Fruit fly (Drosophila melanogaster) whole organism, embryonic: Measurements from ENCODE around the gene CG11980.
A peak's percentile ranks its signal among the peaks of the same experiment; 100 is the strongest.

Source experiments
- Adf1 ChIP-seq: fragments of 200-800 bp; sonication (Bioruptor generic); IDR thresholded peaks from 2 replicates; pipeline ENCODE4 v1.3.6; 2022; ENCODE audit warnings: missing biosample characterization, missing genetic modification characterization
- CG1024 ChIP-seq: fragments of 200-800 bp; sonication (Bioruptor generic); IDR thresholded peaks from 2 replicates; pipeline ENCODE4 v1.3.6; 2022; ENCODE audit warnings: missing biosample characterization, missing genetic modification characterization
- CG10267 ChIP-seq: fragments of 200-800 bp; sonication (Bioruptor generic); optimal IDR thresholded peaks from 2 replicates; lab custom pipeline; 2018; ENCODE audit warnings: missing biosample characterization, mild to moderate bottlenecking, missing genetic modification characterization, moderate library complexity
- CG14014 ChIP-seq: fragments of 200-800 bp; sonication (Bioruptor generic); IDR thresholded peaks from 2 replicates; pipeline ENCODE4 v1.3.6; 2022; ENCODE audit warnings: missing biosample characterization, missing genetic modification characterization
- CG15073 ChIP-seq: fragments of 200-800 bp; sonication (Bioruptor generic); optimal IDR thresholded peaks from 2 replicates; lab custom pipeline; 2016; ENCODE audit warnings: missing biosample characterization, missing genetic modification characterization
- CG15514 ChIP-seq: fragments of 200-800 bp; sonication (Bioruptor generic); optimal IDR thresholded peaks from 3 replicates; lab custom pipeline; 2017; ENCODE audit warnings: missing biosample characterization, missing genetic modification characterization, mild to moderate bottlenecking, moderate library complexity, missing genetic modification reagents
- CG16779 ChIP-seq: fragments of 200-800 bp; sonication (Bioruptor generic); IDR thresholded peaks from 2 replicates; pipeline ENCODE4 v1.3.6; 2022; ENCODE audit warnings: missing biosample characterization, missing genetic modification characterization
- CG16815 ChIP-seq: fragments of 200-800 bp; sonication (Bioruptor generic); optimal IDR thresholded peaks from 3 replicates; lab custom pipeline; 2017; ENCODE audit warnings: missing biosample characterization, mild to moderate bottlenecking, missing genetic modification characterization
- CG16863 ChIP-seq: fragments of 200-800 bp; sonication (Bioruptor generic); optimal IDR thresholded peaks from 3 replicates; lab custom pipeline; 2016; ENCODE audit warnings: missing biosample characterization, missing genetic modification characterization
- CG18599 ChIP-seq: fragments of 200-800 bp; sonication (Bioruptor generic); optimal IDR thresholded peaks from 3 replicates; lab custom pipeline; 2017; ENCODE audit warnings: missing biosample characterization, missing genetic modification characterization, mild to moderate bottlenecking, moderate library complexity, missing genetic modification reagents
- CG2199 ChIP-seq: fragments of 200-800 bp; sonication (Bioruptor generic); IDR thresholded peaks from 3 replicates; pipeline ENCODE4 v1.3.6; 2022; ENCODE audit warnings: missing biosample characterization, missing genetic modification characterization
- CG3281 ChIP-seq: fragments of 200-800 bp; sonication (Bioruptor generic); optimal IDR thresholded peaks from 3 replicates; lab custom pipeline; 2017; ENCODE audit warnings: missing biosample characterization, mild to moderate bottlenecking, missing genetic modification characterization
- CG3847 ChIP-seq: fragments of 200-800 bp; sonication (Bioruptor generic); IDR thresholded peaks from 2 replicates; pipeline ENCODE4 v1.3.6; 2022; ENCODE audit warnings: missing biosample characterization, missing genetic modification characterization
- CG8359 ChIP-seq: fragments of 200-800 bp; sonication (Bioruptor generic); optimal IDR thresholded peaks from 2 replicates; lab custom pipeline; 2017; ENCODE audit warnings: missing biosample characterization, mild to moderate bottlenecking, missing genetic modification characterization, borderline replicate concordance
- CG8388 ChIP-seq: fragments of 200-800 bp; sonication (Bioruptor generic); optimal IDR thresholded peaks from 2 replicates; lab custom pipeline; 2019; ENCODE audit warnings: missing biosample characterization, mild to moderate bottlenecking, missing genetic modification characterization, moderate library complexity
- CG8924 ChIP-seq: fragments of 200-800 bp; optimal IDR thresholded peaks from 3 replicates; lab custom pipeline; 2019; ENCODE audit warnings: missing biosample characterization, mild to moderate bottlenecking, missing genetic modification characterization, moderate library complexity
- CkIIα-i1 ChIP-seq: fragments of 200-800 bp; sonication (Bioruptor generic); IDR thresholded peaks from 2 replicates; pipeline ENCODE4 v1.3.6; 2022; ENCODE audit warnings: missing biosample characterization, missing genetic modification characterization
- CrebB ChIP-seq: fragments of 200-800 bp; sonication (Bioruptor generic); optimal IDR thresholded peaks from 3 replicates; lab custom pipeline; 2018; ENCODE audit warnings: missing biosample characterization, mild to moderate bottlenecking, missing genetic modification characterization
- Deaf1 ChIP-seq: fragments of 200-800 bp; optimal IDR thresholded peaks from 3 replicates; lab custom pipeline; 2019; ENCODE audit warnings: missing biosample characterization, mild to moderate bottlenecking, missing genetic modification characterization, moderate library complexity
- HLH54F ChIP-seq: fragments of 200-800 bp; sonication (Bioruptor generic); optimal IDR thresholded peaks from 3 replicates; lab custom pipeline; 2016; ENCODE audit warnings: missing biosample characterization, missing genetic modification characterization
- Hr3 ChIP-seq: fragments of 200-800 bp; sonication (Bioruptor generic); optimal IDR thresholded peaks from 3 replicates; lab custom pipeline; 2016; ENCODE audit warnings: missing biosample characterization, missing genetic modification characterization
- Hr78 ChIP-seq, 2 experiments: fragments of 200-800 bp in 1 of 2; fragments of >200 bp in 1 of 2; sonication (Bioruptor generic) in 1 of 2; optimal IDR thresholded peaks; 2 replicates each; lab custom pipeline; 2017 to 2019; ENCODE audit warnings: missing biosample characterization in 2 of 2, missing genetic modification characterization in 2 of 2, mild to moderate bottlenecking in 1 of 2, moderate library complexity in 1 of 2
- Kr ChIP-seq: fragments of 200-800 bp; sonication (Bioruptor generic); optimal IDR thresholded peaks from 2 replicates; lab custom pipeline; 2017; ENCODE audit warnings: missing biosample characterization, mild to moderate bottlenecking, missing genetic modification characterization
- MESR4 ChIP-seq: fragments of 200-800 bp; sonication (Bioruptor generic); optimal IDR thresholded peaks from 2 replicates; lab custom pipeline; 2018; ENCODE audit warnings: missing biosample characterization, mild to moderate bottlenecking, missing genetic modification characterization, moderate library complexity
- Pdp1 ChIP-seq, 2 experiments: fragments of 200-800 bp; sonication (Bioruptor generic); optimal IDR thresholded peaks; 3 replicates each; lab custom pipeline; 2016; ENCODE audit warnings: missing biosample characterization in 2 of 2, missing genetic modification characterization in 2 of 2, mild to moderate bottlenecking in 1 of 2, moderate library complexity in 1 of 2
- Poxn ChIP-seq: fragments of 200-800 bp; sonication (Bioruptor generic); IDR thresholded peaks from 2 replicates; pipeline ENCODE4 v1.3.6; 2022; ENCODE audit warnings: missing biosample characterization, missing genetic modification characterization
- Spps ChIP-seq: fragments of 200-800 bp; sonication (Bioruptor generic); optimal IDR thresholded peaks from 2 replicates; lab custom pipeline; 2018; ENCODE audit warnings: missing biosample characterization, mild to moderate bottlenecking, missing genetic modification characterization
- ab ChIP-seq: fragments of 200-800 bp; sonication (Bioruptor generic); optimal IDR thresholded peaks from 2 replicates; lab custom pipeline; 2016; ENCODE audit warnings: missing biosample characterization, missing genetic modification characterization
- az2 ChIP-seq: fragments of 200-800 bp; sonication (Bioruptor generic); optimal IDR thresholded peaks from 3 replicates; lab custom pipeline; 2016; ENCODE audit warnings: missing biosample characterization, missing genetic modification characterization
- bsh ChIP-seq, 2 experiments: fragments of 200-800 bp; sonication (Bioruptor generic); optimal IDR thresholded peaks; 2 replicates each; lab custom pipeline; 2017 to 2018; ENCODE audit warnings: mild to moderate bottlenecking in 2 of 2, missing biosample characterization in 2 of 2, missing genetic modification characterization in 2 of 2, moderate library complexity in 1 of 2
- ci ChIP-seq: fragments of 200-800 bp; sonication (Bioruptor generic); IDR thresholded peaks from 3 replicates; pipeline ENCODE4 v1.3.6; 2022; ENCODE audit warnings: missing biosample characterization, missing genetic modification characterization
- cwo ChIP-seq: fragments of 200-800 bp; sonication (Bioruptor generic); optimal IDR thresholded peaks from 3 replicates; lab custom pipeline; 2017; ENCODE audit warnings: missing biosample characterization, missing genetic modification characterization, mild to moderate bottlenecking, moderate library complexity, missing genetic modification reagents
- dmrt99B ChIP-seq: fragments of 200-800 bp; sonication (Bioruptor generic); optimal IDR thresholded peaks from 2 replicates; lab custom pipeline; 2018; ENCODE audit warnings: missing biosample characterization, mild to moderate bottlenecking, missing genetic modification characterization, moderate library complexity
- h ChIP-seq: fragments of >200 bp; optimal IDR thresholded peaks from 2 replicates; lab custom pipeline; 2017
- kni ChIP-seq: fragments of 200-800 bp; sonication (Bioruptor generic); optimal IDR thresholded peaks from 3 replicates; lab custom pipeline; 2017; ENCODE audit warnings: mild to moderate bottlenecking, missing biosample characterization, missing genetic modification reagents, missing genetic modification characterization
- luna ChIP-seq: fragments of 200-800 bp; sonication (Bioruptor generic); optimal IDR thresholded peaks from 2 replicates; lab custom pipeline; 2016; ENCODE audit warnings: missing biosample characterization, missing genetic modification characterization
- maf-S ChIP-seq: fragments of 200-800 bp; sonication (Bioruptor generic); optimal IDR thresholded peaks from 2 replicates; lab custom pipeline; 2016; ENCODE audit warnings: missing biosample characterization, missing genetic modification characterization
- odd ChIP-seq: fragments of 200-800 bp; sonication (Bioruptor generic); optimal IDR thresholded peaks from 2 replicates; lab custom pipeline; 2017; ENCODE audit warnings: missing biosample characterization, mild to moderate bottlenecking, missing genetic modification characterization
- pfk ChIP-seq: fragments of 200-800 bp; sonication (Bioruptor generic); optimal IDR thresholded peaks from 2 replicates; lab custom pipeline; 2018; ENCODE audit warnings: missing biosample characterization, mild to moderate bottlenecking, missing genetic modification characterization, moderate library complexity
- prd ChIP-seq, 3 experiments: fragments of >200 bp in 2 of 3; fragments of 200-800 bp in 1 of 3; sonication (Bioruptor generic) in 1 of 3; optimal IDR thresholded peaks in 2 of 3; IDR thresholded peaks in 1 of 3; 2 replicates in 2 of 3; 3 replicates in 1 of 3; pipeline versions ENCODE4 v1.3.6 to Lab custom; 2017 to 2022; ENCODE audit warnings: missing biosample characterization in 1 of 3, missing genetic modification characterization in 1 of 3
- psq ChIP-seq: fragments of 200-800 bp; sonication (Bioruptor generic); optimal IDR thresholded peaks from 2 replicates; lab custom pipeline; 2017; ENCODE audit warnings: missing biosample characterization, missing genetic modification characterization
- pum ChIP-seq: fragments of 200-800 bp; sonication (Bioruptor generic); optimal IDR thresholded peaks from 2 replicates; lab custom pipeline; 2016; ENCODE audit warnings: missing biosample characterization, missing genetic modification characterization
- repo ChIP-seq: fragments of 200-800 bp; sonication (Bioruptor generic); optimal IDR thresholded peaks from 2 replicates; lab custom pipeline; 2016; ENCODE audit warnings: missing biosample characterization, missing genetic modification characterization
- sd ChIP-seq: fragments of 200-800 bp; sonication (Bioruptor generic); optimal IDR thresholded peaks from 3 replicates; lab custom pipeline; 2018; ENCODE audit warnings: missing biosample characterization, mild to moderate bottlenecking, missing genetic modification characterization, moderate library complexity
- sens ChIP-seq: fragments of 200-800 bp; sonication (Bioruptor generic); peaks from one replicate; lab custom pipeline; 2016; ENCODE audit warnings: missing biosample characterization, missing genetic modification characterization
- toy ChIP-seq: fragments of 200-800 bp; sonication (Bioruptor generic); IDR thresholded peaks from 2 replicates; pipeline ENCODE4 v1.3.6; 2022; ENCODE audit warnings: missing biosample characterization, missing genetic modification characterization
- unc-4 ChIP-seq: fragments of 200-800 bp; sonication (Bioruptor generic); IDR thresholded peaks from 2 replicates; pipeline ENCODE4 v1.3.6; 2022; ENCODE audit warnings: missing biosample characterization, missing genetic modification characterization; ENCODE audit not compliant: partially characterized antibody
- wor ChIP-seq: fragments of 200-800 bp; sonication (Bioruptor generic); IDR thresholded peaks from 2 replicates; pipeline ENCODE4 v1.3.6; 2022; ENCODE audit warnings: missing biosample characterization, missing genetic modification characterization
- yki ChIP-seq: fragments of >200 bp; optimal IDR thresholded peaks from 3 replicates; lab custom pipeline; 2018

The CG11980 gene

DNA sequence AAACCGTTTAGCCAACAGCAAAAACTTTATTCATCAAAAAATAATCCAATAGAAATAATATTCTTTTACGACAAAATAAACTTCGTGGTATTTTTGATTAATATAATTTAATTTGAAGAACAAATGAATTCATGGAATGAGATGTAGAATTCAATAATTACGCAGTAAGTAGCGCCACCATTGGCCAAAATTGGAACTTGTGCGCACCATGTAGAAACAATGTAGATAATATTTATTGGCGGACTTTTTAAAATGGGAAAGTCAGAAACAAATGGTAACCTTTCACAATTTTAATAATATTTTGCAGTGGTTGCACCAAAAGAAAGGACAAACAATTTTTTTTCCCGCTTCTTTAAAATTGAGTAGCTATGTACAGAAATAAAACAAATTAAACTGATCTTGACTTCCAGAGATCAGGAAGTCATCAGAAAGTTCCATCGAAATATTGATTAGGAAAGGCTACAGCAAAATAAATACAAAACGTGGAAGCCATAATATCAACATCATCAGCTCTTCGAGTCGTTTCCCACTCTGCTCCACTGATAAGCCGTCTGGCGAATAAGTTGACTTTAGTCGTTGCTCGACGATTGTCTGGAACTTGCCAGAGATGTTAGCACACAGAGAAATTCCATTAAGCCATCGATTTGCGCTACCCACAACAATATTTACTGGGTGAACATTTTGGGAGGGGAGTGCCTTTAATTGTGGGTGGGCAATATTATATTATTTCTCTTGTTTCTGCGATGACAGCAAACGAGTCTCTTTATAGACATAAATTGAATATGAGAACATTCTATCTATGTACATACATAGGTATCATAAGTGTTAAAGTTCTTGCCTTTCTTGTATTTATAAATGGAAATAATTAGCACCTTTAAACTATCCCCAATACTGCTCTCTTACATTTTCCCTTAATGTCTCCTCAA lies 23.7 kb upstream of the CG11980 start (continued):
- TF ChIP-seq dmrt99B (tag; lab: Kevin White, UChicago), result no peak
- no peak for TF ChIP-seq Spps
- peak; percentile 82; the same call in 2 of the 3 replicates for TF ChIP-seq CG2199 (GFP tag; lab: Robert Waterston, UW)
- TF ChIP-seq bsh (GFP tag; optimal IDR thresholded peaks at IDR 0.05; lab: Kevin White, UChicago), result peak; percentile 8 to 11
- no peak for TF ChIP-seq repo
- no peak for TF ChIP-seq maf-S (GFP tag; lab: Kevin White, UChicago)
- TF ChIP-seq CG1024 (GFP tag; lab: Robert Waterston, UW), result no peak
- TF ChIP-seq prd (optimal IDR thresholded peaks at IDR 0.05; lab: Kevin White, UChicago), result no peak
- TF ChIP-seq prd (GFP tag; IDR thresholded peaks at IDR 0.05; lab: Robert Waterston, UW), result no peak
- no peak for TF ChIP-seq CG3281 (GFP tag; lab: Kevin White, UChicago)
- no peak for TF ChIP-seq Deaf1 (tag; lab: Kevin White, UChicago)
- TF ChIP-seq Kr, result no peak
- no peak for TF ChIP-seq CG16863 (GFP tag; lab: Kevin White, UChicago)
- no peak for TF ChIP-seq CG8924 (tag; lab: Kevin White, UChicago)
- no peak for TF ChIP-seq psq (GFP tag; lab: Kevin White, UChicago)
- TF ChIP-seq CG8388, result no peak
- no peak for TF ChIP-seq CG15514 (GFP tag; lab: Kevin White, UChicago)
- no peak for TF ChIP-seq CG15073 (GFP tag; lab: Kevin White, UChicago)
- TF ChIP-seq CG18599 (GFP tag; lab: Kevin White, UChicago), result peak; percentile 26
- TF ChIP-seq Pdp1 (GFP tag; optimal IDR thresholded peaks at IDR 0.05; lab: Kevin White, UChicago), result peak in 1 of 2 experiments; percentile 41
- no peak for TF ChIP-seq CG8359 (GFP tag; lab: Kevin White, UChicago)
- TF ChIP-seq Poxn (GFP tag; lab: Robert Waterston, UW), result no peak
- TF ChIP-seq CG3847 (GFP tag; lab: Robert Waterston, UW), result 0 out of 2 replicates have a peak, but pooled peaks have one; percentile 15
- no peak for TF ChIP-seq CG16779 (GFP tag; lab: Robert Waterston, UW)
- TF ChIP-seq CG14014, result no peak
- peak; percentile 8 for TF ChIP-seq pum (GFP tag; lab: Kevin White, UChicago)
- no peak for TF ChIP-seq Hr78 (GFP tag; optimal IDR thresholded peaks at IDR 0.05; lab: Kevin White, UChicago)
- TF ChIP-seq CG10267 (tag; lab: Kevin White, UChicago), result peak; percentile 17
- no peak for TF ChIP-seq odd
- TF ChIP-seq luna (GFP tag; lab: Kevin White, UChicago), result peak; percentile 11
- TF ChIP-seq ab (GFP tag; lab: Kevin White, UChicago), result no peak
- no peak for TF ChIP-seq CrebB (tag; lab: Kevin White, UChicago)
- TF ChIP-seq wor (GFP tag; lab: Robert Waterston, UW), result no peak
- no peak for TF ChIP-seq Adf1 (GFP tag; lab: Robert Waterston, UW)
- TF ChIP-seq HLH54F (GFP tag; lab: Kevin White, UChicago), result no peak
- TF ChIP-seq pfk (GFP tag; lab: Kevin White, UChicago), result peak; percentile 18
- no peak for TF ChIP-seq CG16815 (GFP tag; lab: Kevin White, UChicago)
- no peak for TF ChIP-seq Hr3 (GFP tag; lab: Kevin White, UChicago)
- no peak for TF ChIP-seq h (lab: Kevin White, UChicago)
- TF ChIP-seq toy (GFP tag; lab: Robert Waterston, UW), result no peak
- TF ChIP-seq kni, result no peak
- TF ChIP-seq unc-4 (GFP tag; lab: Robert Waterston, UW), result peak; percentile 39; the same call in 1 of the 2 replicates
- TF ChIP-seq az2 (GFP tag; lab: Kevin White, UChicago), result no peak
- TF ChIP-seq CkIIα-i1 (GFP tag; lab: Robert Waterston, UW), result no peak
- TF ChIP-seq sens, result peak; percentile 53
- no peak for TF ChIP-seq sd (tag; lab: Kevin White, UChicago)
- no peak for TF ChIP-seq yki (lab: Kevin White, UChicago)
- TF ChIP-seq ci, result no peak
- no peak for TF ChIP-seq MESR4 (GFP tag; lab: Kevin White, UChicago)
- no peak for TF ChIP-seq cwo (GFP tag; lab: Kevin White, UChicago)
